Worm (Caenorhabditis elegans) whole organism, L4 larva: ENCODE data around the gene Y7A5A.3.
A peak's percentile ranks its signal among the peaks of the same experiment; 100 is the strongest.

ENCODE experiments used
- D1046.2 ChIP-seq: fragments of 200-800 bp; sonication (Bioruptor generic); IDR thresholded peaks from 2 replicates; pipeline ENCODE4 v1.3.6; 2022; ENCODE audit warnings: missing genetic modification characterization, missing compliant biosample characterization
- F10B5.3 ChIP-seq: sonication (generic microtip); optimal IDR thresholded peaks from 2 replicates; lab custom pipeline; 2016; ENCODE audit warnings: mild to moderate bottlenecking, missing genetic modification characterization, missing compliant biosample characterization
- Y5F2A.4 ChIP-seq: fragments of 200-800 bp; sonication (Bioruptor generic); optimal IDR thresholded peaks from 2 replicates; lab custom pipeline; 2018; ENCODE audit warnings: mild to moderate bottlenecking, missing genetic modification characterization, missing compliant biosample characterization
- arid-1 ChIP-seq: fragments of 200-800 bp; sonication (Bioruptor generic); conservative IDR thresholded peaks from 2 replicates; pipeline ENCODE4 v1.3.6; 2022; ENCODE audit warnings: missing genetic modification reagents, missing genetic modification characterization, missing compliant biosample characterization
- cey-2 ChIP-seq: sonication (generic microtip); optimal IDR thresholded peaks from 3 replicates; lab custom pipeline; 2017; ENCODE audit warnings: missing genetic modification characterization, mild to moderate bottlenecking, missing compliant biosample characterization, antibody characterized with exemption, borderline replicate concordance; ENCODE audit not compliant: insufficient read depth
- daf-12 ChIP-seq: fragments of 150-350 bp; optimal IDR thresholded peaks from 2 replicates; lab custom pipeline; 2014; ENCODE audit warnings: missing biosample characterization, missing genetic modification reagents, missing genetic modification characterization
- daf-16 ChIP-seq, 3 experiments: sonication (generic microtip); optimal IDR thresholded peaks; 2 replicates each; lab custom pipeline; 2016 to 2017; ENCODE audit warnings: missing genetic modification characterization in 3 of 3, missing genetic modification reagents in 3 of 3, mild to moderate bottlenecking in 2 of 3, missing compliant biosample characterization in 2 of 3, missing biosample characterization in 1 of 3, moderate library complexity in 1 of 3
- dmd-6 ChIP-seq: fragments of 200-800 bp; sonication (Bioruptor generic); IDR thresholded peaks from 2 replicates; pipeline ENCODE4 v1.3.6; 2022; ENCODE audit warnings: missing genetic modification reagents, missing genetic modification characterization, missing compliant biosample characterization
- dmd-9 ChIP-seq: fragments of 200-800 bp; sonication (Bioruptor generic); IDR thresholded peaks from 2 replicates; pipeline ENCODE4 v1.3.6; 2022; ENCODE audit warnings: missing genetic modification reagents, missing genetic modification characterization, missing compliant biosample characterization
- dve-1 ChIP-seq: sonication (generic microtip); optimal IDR thresholded peaks from 2 replicates; lab custom pipeline; 2017; ENCODE audit warnings: antibody characterized with exemption, mild to moderate bottlenecking, missing genetic modification characterization, missing compliant biosample characterization; ENCODE audit not compliant: insufficient read depth
- egl-27 ChIP-seq: sonication (generic microtip); optimal IDR thresholded peaks from 3 replicates; lab custom pipeline; 2017; ENCODE audit warnings: missing biosample characterization, missing genetic modification reagents, missing genetic modification characterization
- egl-43 ChIP-seq: fragments of 200-800 bp; sonication (Bioruptor generic); IDR thresholded peaks from 2 replicates; pipeline ENCODE4 v1.3.6; 2022; ENCODE audit warnings: missing genetic modification reagents, missing genetic modification characterization, missing compliant biosample characterization
- gei-8 ChIP-seq: fragments of 200-800 bp; sonication (Bioruptor generic); optimal IDR thresholded peaks from 2 replicates; lab custom pipeline; 2018; ENCODE audit warnings: mild to moderate bottlenecking, missing genetic modification characterization, missing compliant biosample characterization
- hlh-30 ChIP-seq: sonication (generic microtip); optimal IDR thresholded peaks from 2 replicates; lab custom pipeline; 2017; ENCODE audit warnings: antibody characterized with exemption, mild to moderate bottlenecking, missing genetic modification characterization, missing compliant biosample characterization; ENCODE audit not compliant: insufficient read depth
- lim-7 ChIP-seq: fragments of 200-800 bp; sonication (Bioruptor generic); IDR thresholded peaks from 2 replicates; pipeline ENCODE4 v1.3.6; 2022; ENCODE audit warnings: missing genetic modification characterization, missing compliant biosample characterization
- lin-1 ChIP-seq: fragments of 200-800 bp; sonication (Bioruptor generic); IDR thresholded peaks from 2 replicates; pipeline ENCODE4 v1.3.6; 2022; ENCODE audit warnings: missing genetic modification reagents, missing genetic modification characterization, missing compliant biosample characterization
- lin-13 ChIP-seq: fragments of 150-350 bp; optimal IDR thresholded peaks from 2 replicates; lab custom pipeline; 2014; ENCODE audit warnings: missing biosample characterization, missing genetic modification reagents, missing genetic modification characterization
- lin-29 ChIP-seq: fragments of 200-800 bp; sonication (Bioruptor generic); IDR thresholded peaks from 2 replicates; pipeline ENCODE4 v1.3.6; 2022; ENCODE audit warnings: missing genetic modification reagents, missing genetic modification characterization, missing compliant biosample characterization
- lin-38 ChIP-seq: fragments of 200-800 bp; sonication (Bioruptor generic); IDR thresholded peaks from 2 replicates; pipeline ENCODE4 v1.3.6; 2022; ENCODE audit warnings: missing genetic modification reagents, missing genetic modification characterization, missing compliant biosample characterization
- lir-3 ChIP-seq: sonication (generic microtip); optimal IDR thresholded peaks from 2 replicates; lab custom pipeline; 2016; ENCODE audit warnings: mild to moderate bottlenecking, missing genetic modification characterization, missing compliant biosample characterization
- lsy-2 ChIP-seq, 2 experiments: fragments of 150-350 bp in 1 of 2; sonication (generic microtip) in 1 of 2; optimal IDR thresholded peaks; 2 replicates each; lab custom pipeline; 2014 to 2017; ENCODE audit warnings: missing biosample characterization in 2 of 2, missing genetic modification characterization in 2 of 2
- mdl-1 ChIP-seq, 2 experiments: fragments of 150-350 bp in 1 of 2; sonication (generic microtip) in 1 of 2; optimal IDR thresholded peaks; 2 replicates each; lab custom pipeline; 2014 to 2017; ENCODE audit warnings: missing biosample characterization in 2 of 2, missing genetic modification characterization in 2 of 2
- mep-1 ChIP-seq: fragments of 150-350 bp; sonication (generic microtip); optimal IDR thresholded peaks from 3 replicates; lab custom pipeline; 2014; ENCODE audit warnings: missing biosample characterization, missing genetic modification characterization
- mes-2 ChIP-seq: sonication (generic microtip); optimal IDR thresholded peaks from 2 replicates; lab custom pipeline; 2016; ENCODE audit warnings: missing genotype, mild to moderate bottlenecking, missing genetic modification characterization, missing compliant biosample characterization; ENCODE audit not compliant: poor library complexity, severe bottlenecking
- mxl-2 ChIP-seq: fragments of 200-800 bp; sonication (Bioruptor generic); conservative IDR thresholded peaks from 2 replicates; pipeline ENCODE4 v1.3.6; 2022; ENCODE audit warnings: missing genetic modification reagents, missing genetic modification characterization, missing compliant biosample characterization
- nhr-10 ChIP-seq: fragments of 150-350 bp; optimal IDR thresholded peaks from 2 replicates; lab custom pipeline; 2014; ENCODE audit warnings: missing biosample characterization, missing genetic modification characterization
- nhr-102 ChIP-seq: sonication (generic microtip); optimal IDR thresholded peaks from 2 replicates; lab custom pipeline; 2016; ENCODE audit warnings: mild to moderate bottlenecking, missing genetic modification characterization, moderate library complexity, missing compliant biosample characterization
- nhr-11 ChIP-seq: fragments of 150-350 bp; optimal IDR thresholded peaks from 2 replicates; lab custom pipeline; 2014; ENCODE audit warnings: missing biosample characterization, missing genetic modification characterization
- nhr-237 ChIP-seq: sonication (generic microtip); optimal IDR thresholded peaks from 2 replicates; lab custom pipeline; 2017; ENCODE audit warnings: missing biosample characterization, missing genetic modification characterization
- nhr-41 ChIP-seq: fragments of 200-800 bp; sonication (Bioruptor generic); IDR thresholded peaks from 2 replicates; pipeline ENCODE4 v1.3.6; 2022; ENCODE audit warnings: missing genetic modification reagents, missing genetic modification characterization, missing compliant biosample characterization
- nhr-42 ChIP-seq: fragments of 200-800 bp; sonication (Bioruptor generic); IDR thresholded peaks from 2 replicates; pipeline ENCODE4 v1.3.6; 2022; ENCODE audit warnings: missing genetic modification characterization, missing compliant biosample characterization
- nhr-48 ChIP-seq: sonication (generic microtip); optimal IDR thresholded peaks from 2 replicates; lab custom pipeline; 2016; ENCODE audit warnings: mild to moderate bottlenecking, missing genetic modification characterization, missing compliant biosample characterization
- pha-4 ChIP-seq, 2 experiments: fragments of 150-350 bp in 1 of 2; fragments of 200-800 bp in 1 of 2; sonication (Bioruptor generic) in 1 of 2; IDR thresholded peaks in 1 of 2; optimal IDR thresholded peaks in 1 of 2; 2 replicates each; pipeline versions ENCODE4 v1.3.6 to Lab custom; 2014 to 2022; ENCODE audit warnings: missing genetic modification characterization in 2 of 2, missing genetic modification reagents in 2 of 2, missing biosample characterization in 1 of 2, missing compliant biosample characterization in 1 of 2
- pqm-1 ChIP-seq: sonication (generic microtip); optimal IDR thresholded peaks from 2 replicates; lab custom pipeline; 2017; ENCODE audit warnings: missing biosample characterization, missing genetic modification characterization
- saeg-2 ChIP-seq: fragments of 200-800 bp; sonication (Bioruptor generic); IDR thresholded peaks from 2 replicates; pipeline ENCODE4 v1.3.6; 2022; ENCODE audit warnings: missing genetic modification reagents, missing genetic modification characterization, missing compliant biosample characterization
- sdz-12 ChIP-seq: fragments of 200-800 bp; sonication (Bioruptor generic); optimal IDR thresholded peaks from 2 replicates; lab custom pipeline; 2018; ENCODE audit warnings: mild to moderate bottlenecking, missing genetic modification characterization, missing compliant biosample characterization
- skn-1 ChIP-seq: fragments of 150-350 bp; optimal IDR thresholded peaks from 2 replicates; lab custom pipeline; 2014; ENCODE audit warnings: missing biosample characterization, missing genetic modification characterization
- snpc-1.2 ChIP-seq: fragments of 200-800 bp; sonication (Bioruptor generic); IDR thresholded peaks from 2 replicates; pipeline ENCODE4 v1.3.6; 2022; ENCODE audit warnings: missing genetic modification reagents, missing genetic modification characterization, missing compliant biosample characterization
- spr-1 ChIP-seq: sonication (generic microtip); optimal IDR thresholded peaks from 2 replicates; lab custom pipeline; 2016; ENCODE audit warnings: mild to moderate bottlenecking, missing genetic modification characterization, missing compliant biosample characterization
- spr-3 ChIP-seq: fragments of 200-800 bp; sonication (Bioruptor generic); optimal IDR thresholded peaks from 2 replicates; lab custom pipeline; 2018; ENCODE audit warnings: mild to moderate bottlenecking, missing genetic modification characterization, missing compliant biosample characterization
- tra-1 ChIP-seq: fragments of 200-800 bp; sonication (Bioruptor generic); IDR thresholded peaks from 2 replicates; pipeline ENCODE4 v1.3.6; 2022; ENCODE audit warnings: missing genetic modification reagents, missing genetic modification characterization, missing compliant biosample characterization
- unc-130 ChIP-seq: sonication (generic microtip); optimal IDR thresholded peaks from 2 replicates; lab custom pipeline; 2016; ENCODE audit warnings: missing genetic modification reagents, missing genetic modification characterization, missing compliant biosample characterization
- zag-1 ChIP-seq: fragments of 150-350 bp; optimal IDR thresholded peaks from 2 replicates; lab custom pipeline; 2014; ENCODE audit warnings: missing biosample characterization, missing genetic modification characterization
- zip-11 ChIP-seq: fragments of 200-800 bp; sonication (Bioruptor generic); IDR thresholded peaks from 2 replicates; pipeline ENCODE4 v1.3.6; 2022; ENCODE audit warnings: missing genetic modification characterization, missing compliant biosample characterization
- ztf-11 ChIP-seq: fragments of 150-350 bp; optimal IDR thresholded peaks from 2 replicates; lab custom pipeline; 2014; ENCODE audit warnings: missing biosample characterization, missing genetic modification characterization
- ztf-7 ChIP-seq: fragments of 150-350 bp; optimal IDR thresholded peaks from 2 replicates; lab custom pipeline; 2014; ENCODE audit warnings: missing biosample characterization, missing genetic modification characterization

Gene Y7A5A.3

ce11 chrX:15779503-15779902 lies 5.0 kb downstream of the Y7A5A.3 start (continued):
- TF ChIP-seq snpc-1.2, result no peak
- TF ChIP-seq nhr-237 (tag; lab: Kevin White, UChicago), result no peak

- TF ChIP-seq lin-38 (GFP tag; lab: Robert Waterston, UW) (peak; percentile 68), egl-27 (tag; lab: Kevin White, UChicago) (no peak), Y5F2A.4 (GFP tag; lab: Kevin White, UChicago) (no peak), lin-1 (peak; percentile 57), spr-3 (GFP tag; lab: Kevin White, UChicago) (peak; percentile 13), skn-1 (tag; lab: Kevin White, UChicago) (no peak), pqm-1 (tag; lab: Kevin White, UChicago) (no peak), mxl-2 (no peak), nhr-41 (no peak), ztf-7 (tag; lab: Kevin White, UChicago) (no peak), dmd-9 (GFP tag; lab: Robert Waterston, UW) (peak; percentile 54; the same call in 1 of the 2 replicates), lin-29 (GFP tag; lab: Robert Waterston, UW) (no peak), nhr-42 (no peak), sdz-12 (no peak), pha-4 (GFP tag; IDR thresholded peaks at IDR 0.05; lab: Robert Waterston, UW) (peak; percentile 62; the same call in 1 of the 2 replicates), pha-4 (tag; optimal IDR thresholded peaks at IDR 0.05; lab: Kevin White, UChicago) (no peak), mdl-1 (tag; optimal IDR thresholded peaks at IDR 0.05; lab: Kevin White, UChicago) (no peak), daf-16 (GFP tag; optimal IDR thresholded peaks at IDR 0.05; lab: Kevin White, UChicago) (peak; percentile 59 to 80), daf-16 (tag; optimal IDR thresholded peaks at IDR 0.05; lab: Kevin White, UChicago) (peak; percentile 67), snpc-1.2 (peak; percentile 82), gei-8 (no peak), nhr-10 (tag; lab: Kevin White, UChicago) (no peak), nhr-102 (tag; lab: Kevin White, UChicago) (peak; percentile 61), spr-1 (tag; lab: Kevin White, UChicago) (peak; percentile 35), cey-2 (tag; lab: Kevin White, UChicago) (no peak), zag-1 (tag; lab: Kevin White, UChicago) (no peak), F10B5.3 (tag; lab: Kevin White, UChicago) (no peak), saeg-2 (GFP tag; lab: Robert Waterston, UW) (no peak), ztf-11 (tag; lab: Kevin White, UChicago) (no peak), dve-1 (tag; lab: Kevin White, UChicago) (peak; percentile 61), lsy-2 (tag; optimal IDR thresholded peaks at IDR 0.05; lab: Kevin White, UChicago) (no peak), daf-12 (tag; lab: Kevin White, UChicago) (no peak), mep-1 (tag; lab: Kevin White, UChicago) (no peak), lim-7 (GFP tag; lab: Robert Waterston, UW) (peak; percentile 81), tra-1 (GFP tag; lab: Robert Waterston, UW) (peak; percentile 75), mes-2 (tag; lab: Kevin White, UChicago) (peak; percentile 58), hlh-30 (no peak), zip-11 (GFP tag; lab: Robert Waterston, UW) (0 out of 2 replicates have a peak, but pooled peaks have one; percentile 36), nhr-48 (tag; lab: Kevin White, UChicago) (peak; percentile 51), egl-43 (GFP tag; lab: Robert Waterston, UW) (peak; percentile 74), unc-130 (peak; percentile 9), arid-1 (peak; percentile 51), lin-13 (GFP tag; lab: Kevin White, UChicago) (no peak), dmd-6 (GFP tag; lab: Robert Waterston, UW) (peak; percentile 20), lir-3 (tag; lab: Kevin White, UChicago) (peak; percentile 17), nhr-11 (tag; lab: Kevin White, UChicago) (no peak), D1046.2 (GFP tag; lab: Robert Waterston, UW) (0 out of 2 replicates have a peak, but pooled peaks have one; percentile 72)
Measured at ce11 chrX:15773262-15773908, 11.1 kb downstream of the Y7A5A.3 start, which contains the start of gene Y7A5A.13. TSS of gene Y7A5A.13 (plus strand) at chrX:15773858.
